Fruit fly (Drosophila melanogaster) whole organism: ENCODE data around the gene CG32318.

Experiments
- CG8478 ChIP-seq: fragments of >200 bp; optimal IDR thresholded peaks from 2 replicates; lab custom pipeline; 2018; ENCODE audit warnings: inconsistent platforms
- Dll ChIP-seq: fragments of >200 bp; optimal IDR thresholded peaks from 2 replicates; lab custom pipeline; 2017
- pan ChIP-seq: fragments of >200 bp; optimal IDR thresholded peaks from 2 replicates; lab custom pipeline; 2017
- psq ChIP-seq: fragments of >200 bp; optimal IDR thresholded peaks from 2 replicates; lab custom pipeline; 2017
- usp ChIP-seq: fragments of >200 bp; optimal IDR thresholded peaks from 2 replicates; lab custom pipeline; 2017; ENCODE audit warnings: missing biosample characterization, missing genetic modification characterization, mixed read lengths

dm6 chr3L:1277937-1278336 lies 31.2 kb upstream of the CG32318 start:
- no peak for TF ChIP-seq usp (GFP tag; lab: Kevin White, UChicago)
- TF ChIP-seq pan: no peak
- TF ChIP-seq Dll (lab: Kevin White, UChicago): no peak
- TF ChIP-seq CG8478 (lab: Kevin White, UChicago): no peak
- TF ChIP-seq psq (lab: Kevin White, UChicago): no peak
